Worm (Caenorhabditis elegans): ENCODE measurements around the gene F19G12.3.
"Not testable (repeated sequence)": the region's sequence is repeated elsewhere in the genome, so short reads cannot be mapped to it uniquely, and the experiment has no call there.

F19G12.3 gene

ce11 chrX:1389382-1389983 is 35.1 kb upstream of the F19G12.3 start:
- TF ChIP-seq ceh-13 (GFP tag; optimal IDR thresholded peaks at IDR 0.05) (no peak), hmbx-1 (tag; optimal IDR thresholded peaks at IDR 0.05) (no peak), sea-1 (GFP tag; conservative IDR thresholded peaks at IDR 0.05) (no peak), tbx-11 (GFP tag; IDR thresholded peaks at IDR 0.05) (no peak), hmg-4 (GFP tag; optimal IDR thresholded peaks at IDR 0.05) (no peak), scrt-1 (GFP tag; IDR thresholded peaks at IDR 0.05) (no peak), ama-1 (optimal IDR thresholded peaks at IDR 0.05) (no peak), hnd-1 (tag; optimal IDR thresholded peaks at IDR 0.05) (no peak), ets-7 (tag; optimal IDR thresholded peaks at IDR 0.05) (no peak), tbx-37 (GFP tag; conservative IDR thresholded peaks at IDR 0.05) (no peak), tra-4 (tag; optimal IDR thresholded peaks at IDR 0.05) (no peak), flt-1 (GFP tag; IDR thresholded peaks at IDR 0.05) (no peak), F13C5.2 (tag; optimal IDR thresholded peaks at IDR 0.05) (no peak), B0310.2 (tag; optimal IDR thresholded peaks at IDR 0.05) (no peak), pes-1 (GFP tag; IDR thresholded peaks at IDR 0.05) (no peak), ceh-36 (tag; optimal IDR thresholded peaks at IDR 0.05) (no peak), aly-1 (tag; optimal IDR thresholded peaks at IDR 0.05) (no peak)

- TF ChIP-seq B0310.2 (tag; optimal IDR thresholded peaks at IDR 0.05) (no peak), hnd-1 (tag; optimal IDR thresholded peaks at IDR 0.05) (no peak), tbx-11 (GFP tag; IDR thresholded peaks at IDR 0.05) (no peak), ceh-13 (GFP tag; optimal IDR thresholded peaks at IDR 0.05) (no peak), tbx-37 (GFP tag; conservative IDR thresholded peaks at IDR 0.05) (no peak), flt-1 (GFP tag; IDR thresholded peaks at IDR 0.05) (no peak), pes-1 (GFP tag; IDR thresholded peaks at IDR 0.05) (no peak), ets-7 (tag; optimal IDR thresholded peaks at IDR 0.05) (no peak), hmg-4 (GFP tag; optimal IDR thresholded peaks at IDR 0.05) (no peak), hmbx-1 (tag; optimal IDR thresholded peaks at IDR 0.05) (no peak), ceh-36 (tag; optimal IDR thresholded peaks at IDR 0.05) (no peak), ama-1 (optimal IDR thresholded peaks at IDR 0.05) (no peak), aly-1 (tag; optimal IDR thresholded peaks at IDR 0.05) (no peak), scrt-1 (GFP tag; IDR thresholded peaks at IDR 0.05) (no peak), F13C5.2 (tag; optimal IDR thresholded peaks at IDR 0.05) (no peak)
Measured at ce11 chrX:1393891-1394290, 30.7 kb upstream of the F19G12.3 start, which contains the start of gene F56C3.9. TSS of gene F56C3.9 (minus strand) at chrX:1393991.

- no peak for TF ChIP-seq pes-1 (GFP tag; IDR thresholded peaks at IDR 0.05)
- no peak for TF ChIP-seq sea-1 (GFP tag; conservative IDR thresholded peaks at IDR 0.05)
- TF ChIP-seq flt-1 (GFP tag; IDR thresholded peaks at IDR 0.05): no peak
- TF ChIP-seq aly-1 (tag; optimal IDR thresholded peaks at IDR 0.05): no peak
- no peak for TF ChIP-seq hmg-4 (GFP tag; optimal IDR thresholded peaks at IDR 0.05)
Measured at ce11 chrX:1394437-1394836, 30.2 kb upstream of the F19G12.3 start.

- TF ChIP-seq ceh-13 (GFP tag; optimal IDR thresholded peaks at IDR 0.05) (no peak), B0310.2 (tag; optimal IDR thresholded peaks at IDR 0.05) (no peak)
Measured at ce11 chrX:1395793-1396192, 28.8 kb upstream of the F19G12.3 start.

ce11 chrX:1397516-1397915 is 27.1 kb upstream of the F19G12.3 start, which contains the start of gene H39E20.1:
TSS of gene H39E20.1 (minus strand) at chrX:1397616.
- TF ChIP-seq tbx-37 (GFP tag; conservative IDR thresholded peaks at IDR 0.05) (no peak), ets-7 (tag; optimal IDR thresholded peaks at IDR 0.05) (no peak), hnd-1 (tag; optimal IDR thresholded peaks at IDR 0.05) (no peak), B0310.2 (tag; optimal IDR thresholded peaks at IDR 0.05) (no peak), aly-1 (tag; optimal IDR thresholded peaks at IDR 0.05) (no peak), scrt-1 (GFP tag; IDR thresholded peaks at IDR 0.05) (no peak), tbx-11 (GFP tag; IDR thresholded peaks at IDR 0.05) (no peak), hmbx-1 (tag; optimal IDR thresholded peaks at IDR 0.05) (no peak), hmg-4 (GFP tag; optimal IDR thresholded peaks at IDR 0.05) (no peak)

- TF ChIP-seq B0310.2 (tag; optimal IDR thresholded peaks at IDR 0.05): no peak
- no peak for TF ChIP-seq sea-1 (GFP tag; conservative IDR thresholded peaks at IDR 0.05)
- no peak for TF ChIP-seq hmbx-1 (tag; optimal IDR thresholded peaks at IDR 0.05)
- no peak for TF ChIP-seq ets-7 (tag; optimal IDR thresholded peaks at IDR 0.05)
- TF ChIP-seq hnd-1 (tag; optimal IDR thresholded peaks at IDR 0.05): no peak
- no peak for TF ChIP-seq F13C5.2 (tag; optimal IDR thresholded peaks at IDR 0.05)
- TF ChIP-seq pes-1 (GFP tag; IDR thresholded peaks at IDR 0.05): no peak
- TF ChIP-seq ceh-36 (tag; optimal IDR thresholded peaks at IDR 0.05): no peak
- no peak for TF ChIP-seq flt-1 (GFP tag; IDR thresholded peaks at IDR 0.05)
- no peak for TF ChIP-seq ceh-13 (GFP tag; optimal IDR thresholded peaks at IDR 0.05)
- TF ChIP-seq aly-1 (tag; optimal IDR thresholded peaks at IDR 0.05): no peak
- TF ChIP-seq tbx-37 (GFP tag; conservative IDR thresholded peaks at IDR 0.05): no peak
- no peak for TF ChIP-seq ama-1 (optimal IDR thresholded peaks at IDR 0.05)
- no peak for TF ChIP-seq hmg-4 (GFP tag; optimal IDR thresholded peaks at IDR 0.05)
- TF ChIP-seq tra-4 (tag; optimal IDR thresholded peaks at IDR 0.05): no peak
- no peak for TF ChIP-seq scrt-1 (GFP tag; IDR thresholded peaks at IDR 0.05)
- TF ChIP-seq tbx-11 (GFP tag; IDR thresholded peaks at IDR 0.05): no peak
Measured at ce11 chrX:1401259-1401658, 23.4 kb upstream of the F19G12.3 start, which contains the start of gene ZK402.5. TSS of gene ZK402.5 (minus strand) at chrX:1401359.

- not testable (repeated sequence) for TF ChIP-seq pes-1 (GFP tag; IDR thresholded peaks at IDR 0.05); hmbx-1 (tag; optimal IDR thresholded peaks at IDR 0.05); F13C5.2 (tag; optimal IDR thresholded peaks at IDR 0.05)
Measured at ce11 chrX:1403444-1403843, 21.2 kb upstream of the F19G12.3 start, which contains the start of gene ZK402.2. TSS of gene ZK402.2 (plus strand) at chrX:1403744.

- not testable (repeated sequence) for TF ChIP-seq hnd-1, ceh-36, ets-7 (tag; optimal IDR thresholded peaks at IDR 0.05)
Measured at ce11 chrX:1403971-1404370, 20.6 kb upstream of the F19G12.3 start, which contains the start of gene ZK402.1. TSS of gene ZK402.1 (plus strand) at chrX:1404271.

Data from whole organism, early embryonic.